Fruit fly (Drosophila melanogaster): Measurements from ENCODE around the gene CG6985.

The CG6985 gene

dm6 chr3R:22753895-22754774 lies 13.2 kb downstream of the CG6985 start (continued):
- peak; percentile 23 for TF ChIP-seq CG12942 (GFP tag; optimal IDR thresholded peaks at IDR 0.05)
- TF ChIP-seq eyg (GFP tag; optimal IDR thresholded peaks at IDR 0.05) = no peak
- TF ChIP-seq caup (GFP tag; optimal IDR thresholded peaks at IDR 0.05; ENCODE audit: severe bottlenecking) = peak; percentile 9
- no peak for TF ChIP-seq h (optimal IDR thresholded peaks at IDR 0.05)
- peak; percentile 81 for TF ChIP-seq crol (GFP tag; IDR thresholded peaks at IDR 0.05)
- TF ChIP-seq unc-4 (GFP tag; IDR thresholded peaks at IDR 0.05; ENCODE audit: partially characterized antibody) = peak; percentile 44
- peak; percentile 52; the same call in 1 of the 2 replicates for TF ChIP-seq sisA (GFP tag; IDR thresholded peaks at IDR 0.05)
- no peak for TF ChIP-seq vfl (GFP tag; optimal IDR thresholded peaks at IDR 0.05)
- no peak for TF ChIP-seq eve (GFP tag; optimal IDR thresholded peaks at IDR 0.05)
- no peak for TF ChIP-seq CG17912 (GFP tag; optimal IDR thresholded peaks at IDR 0.05)
- TF ChIP-seq H2.0 (GFP tag; IDR thresholded peaks at IDR 0.05) = peak; percentile 58
- TF ChIP-seq Hmx (GFP tag; optimal IDR thresholded peaks at IDR 0.05) = peak; percentile 38
- TF ChIP-seq CG12155 (GFP tag; optimal IDR thresholded peaks at IDR 0.05) = peak; percentile 36
- no peak for TF ChIP-seq CG4617 (GFP tag; optimal IDR thresholded peaks at IDR 0.05; ENCODE audit: borderline replicate concordance)
- TF ChIP-seq CG17829 (tag; optimal IDR thresholded peaks at IDR 0.05) = peak; percentile 60
- peak; percentile 72 for TF ChIP-seq bcd (GFP tag; optimal IDR thresholded peaks at IDR 0.05)
- TF ChIP-seq HLH3B (GFP tag; IDR thresholded peaks at IDR 0.05) = peak; percentile 46
- TF ChIP-seq Awh (GFP tag; IDR thresholded peaks at IDR 0.05) = 0 out of 2 replicates have a peak, but pooled peaks have one; percentile 20
- TF ChIP-seq CG9876 (GFP tag; optimal IDR thresholded peaks at IDR 0.05) = no peak
- peak; percentile 9 for TF ChIP-seq B-H2 (GFP tag; optimal IDR thresholded peaks at IDR 0.05)
- no peak for TF ChIP-seq fu2 (GFP tag; optimal IDR thresholded peaks at IDR 0.05)
- TF ChIP-seq HLH54F (GFP tag; optimal IDR thresholded peaks at IDR 0.05) = peak; percentile 8
- peak; percentile 58 for TF ChIP-seq mam (GFP tag; optimal IDR thresholded peaks at IDR 0.05)
- TF ChIP-seq CG2712 (tag; optimal IDR thresholded peaks at IDR 0.05) = peak; percentile 56
- TF ChIP-seq seq (GFP tag; IDR thresholded peaks at IDR 0.05) = no peak
- TF ChIP-seq CG7271 (tag; optimal IDR thresholded peaks at IDR 0.05) = no peak
- no peak for TF ChIP-seq CG12744 (GFP tag; optimal IDR thresholded peaks at IDR 0.05)
- TF ChIP-seq Poxn (GFP tag; IDR thresholded peaks at IDR 0.05) = no peak
- peak; percentile 27; the same call in 1 of the 2 replicates for TF ChIP-seq CG32772 (GFP tag; IDR thresholded peaks at IDR 0.05)
- no peak; the same call in 1 of the 2 replicates for TF ChIP-seq CG11085 (GFP tag; IDR thresholded peaks at IDR 0.05)
- TF ChIP-seq Mrtf (GFP tag; IDR thresholded peaks at IDR 0.05) = peak; percentile 23; the same call in 1 of the 3 replicates
- peak; percentile 89; the same call in 2 of the 4 replicates for TF ChIP-seq chinmo (GFP tag; IDR thresholded peaks at IDR 0.05; ENCODE audit: partially characterized antibody)
- no peak for TF ChIP-seq Opbp (GFP tag; IDR thresholded peaks at IDR 0.05; ENCODE audit: partially characterized antibody)
- peak; percentile 29 for TF ChIP-seq Side (GFP tag; optimal IDR thresholded peaks at IDR 0.05)
- TF ChIP-seq cwo (GFP tag; optimal IDR thresholded peaks at IDR 0.05) = peak; percentile 45
- peak; percentile 6 for TF ChIP-seq MESR4 (GFP tag; optimal IDR thresholded peaks at IDR 0.05)
- TF ChIP-seq CG11093 (GFP tag; IDR thresholded peaks at IDR 0.05) = no peak
- peak; percentile 39 for TF ChIP-seq CG10654 (GFP tag; optimal IDR thresholded peaks at IDR 0.05)
- peak; percentile 27 for TF ChIP-seq CG7372 (GFP tag; IDR thresholded peaks at IDR 0.05)
- peak; percentile 53; the same call in 1 of the 2 replicates for TF ChIP-seq bowl (GFP tag; IDR thresholded peaks at IDR 0.05)
- peak; percentile 19 for TF ChIP-seq twi (tag; optimal IDR thresholded peaks at IDR 0.05)
- TF ChIP-seq E2f1 (GFP tag; IDR thresholded peaks at IDR 0.05) = peak; percentile 55; the same call in 1 of the 2 replicates
- no peak for TF ChIP-seq Doc3 (GFP tag; IDR thresholded peaks at IDR 0.05; ENCODE audit: partially characterized antibody)
- peak; percentile 5 for TF ChIP-seq CG12219 (GFP tag; optimal IDR thresholded peaks at IDR 0.05)
- peak; percentile 48 for TF ChIP-seq crc (GFP tag; optimal IDR thresholded peaks at IDR 0.05)
- TF ChIP-seq hbn (GFP tag; IDR thresholded peaks at IDR 0.05; ENCODE audit: partially characterized antibody) = 0 out of 2 replicates have a peak, but pooled peaks have one; percentile 32
- no peak for TF ChIP-seq cato (GFP tag; optimal IDR thresholded peaks at IDR 0.05; ENCODE audit: borderline replicate concordance)
- TF ChIP-seq gt (GFP tag; IDR thresholded peaks at IDR 0.05) = no peak
- no peak for TF ChIP-seq HmgZ (tag; optimal IDR thresholded peaks at IDR 0.05)
